Worm (Caenorhabditis elegans) whole organism, mixed stage, embryonic: ENCODE results near the gene tba-9.

Source experiments
- lin-13 ChIP-seq: fragments of 150-350 bp; optimal IDR thresholded peaks from 2 replicates; lab custom pipeline; 2014; ENCODE audit warnings: missing biosample characterization, missing genetic modification characterization
- unc-39 ChIP-seq: fragments of 150-350 bp; optimal IDR thresholded peaks from 2 replicates; lab custom pipeline; 2014; ENCODE audit warnings: missing biosample characterization, missing genetic modification characterization
- unc-62 ChIP-seq: fragments of 150-350 bp; optimal IDR thresholded peaks from 2 replicates; lab custom pipeline; 2014; ENCODE audit warnings: missing biosample characterization, missing genetic modification reagents, missing genetic modification characterization

DNA sequence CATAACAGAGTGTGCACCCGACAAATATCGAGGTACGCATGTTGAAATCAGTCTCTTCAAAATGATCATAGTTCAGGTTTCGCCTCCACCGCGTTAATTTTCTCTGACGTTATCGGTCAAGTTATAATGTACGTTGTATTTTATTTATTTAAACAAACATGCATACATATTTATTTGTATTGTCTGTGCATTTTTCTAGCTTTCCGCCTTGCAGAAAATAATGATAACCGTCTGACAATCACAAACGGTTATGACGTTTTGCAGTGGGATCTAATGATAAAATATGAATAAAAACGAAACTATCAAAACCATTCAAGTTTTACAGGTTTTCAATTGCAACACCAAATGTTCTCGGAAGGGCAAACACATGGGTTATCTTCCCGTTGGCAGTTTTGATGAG lies 30.6 kb downstream of the tba-9 start:
- TF ChIP-seq unc-39 (tag; lab: Kevin White, UChicago) (no peak), unc-62 (GFP tag; lab: Kevin White, UChicago) (no peak), lin-13 (tag; lab: Kevin White, UChicago) (no peak)
